Fruit fly (Drosophila melanogaster) whole organism, embryonic: ENCODE measurements around the gene blot.

Source experiments
- Atf3 ChIP-seq: fragments of 200-800 bp; sonication (Bioruptor generic); optimal IDR thresholded peaks from 3 replicates; lab custom pipeline; 2016; ENCODE audit warnings: missing biosample characterization, missing genetic modification characterization
- CG1233 ChIP-seq: fragments of 200-800 bp; sonication (Bioruptor generic); optimal IDR thresholded peaks from 4 replicates; lab custom pipeline; 2018; ENCODE audit warnings: missing biosample characterization, mild to moderate bottlenecking, missing genetic modification characterization
- CG12659 ChIP-seq: fragments of 200-800 bp; sonication (Bioruptor generic); optimal IDR thresholded peaks from 3 replicates; lab custom pipeline; 2017; ENCODE audit warnings: mild to moderate bottlenecking, missing biosample characterization, missing genetic modification reagents, missing genetic modification characterization
- CG13296 ChIP-seq: fragments of 200-800 bp; sonication (Bioruptor generic); optimal IDR thresholded peaks from 3 replicates; lab custom pipeline; 2018; ENCODE audit warnings: missing biosample characterization, mild to moderate bottlenecking, missing genetic modification characterization
- CG15073 ChIP-seq: fragments of 200-800 bp; sonication (Bioruptor generic); optimal IDR thresholded peaks from 2 replicates; lab custom pipeline; 2016; ENCODE audit warnings: missing biosample characterization, missing genetic modification characterization
- CG15269 ChIP-seq: fragments of 200-800 bp; sonication (Bioruptor generic); optimal IDR thresholded peaks from 2 replicates; lab custom pipeline; 2018; ENCODE audit warnings: missing biosample characterization, mild to moderate bottlenecking, missing genetic modification characterization, moderate library complexity
- CG1602 ChIP-seq: fragments of 200-800 bp; sonication (Bioruptor generic); optimal IDR thresholded peaks from 3 replicates; lab custom pipeline; 2016; ENCODE audit warnings: missing biosample characterization, missing genetic modification characterization
- CG16863 ChIP-seq: fragments of 200-800 bp; sonication (Bioruptor generic); optimal IDR thresholded peaks from 3 replicates; lab custom pipeline; 2016; ENCODE audit warnings: missing biosample characterization, missing genetic modification characterization
- CG17612 ChIP-seq: fragments of 200-800 bp; sonication (Bioruptor generic); IDR thresholded peaks from 2 replicates; pipeline ENCODE4 v1.3.6; 2022; ENCODE audit warnings: missing biosample characterization, missing genetic modification characterization
- CG17912 ChIP-seq: fragments of 200-800 bp; sonication (Bioruptor generic); optimal IDR thresholded peaks from 2 replicates; lab custom pipeline; 2018; ENCODE audit warnings: missing biosample characterization, mild to moderate bottlenecking, missing genetic modification characterization
- CG18764 ChIP-seq: fragments of 200-800 bp; sonication (Bioruptor generic); optimal IDR thresholded peaks from 3 replicates; lab custom pipeline; 2016; ENCODE audit warnings: missing biosample characterization, missing genetic modification characterization
- CG30403 ChIP-seq: fragments of 200-800 bp; sonication (Bioruptor generic); optimal IDR thresholded peaks from 3 replicates; lab custom pipeline; 2016; ENCODE audit warnings: missing biosample characterization, missing genetic modification characterization
- CG31224 ChIP-seq: fragments of 200-800 bp; sonication (Bioruptor generic); IDR thresholded peaks from 2 replicates; pipeline ENCODE4 v1.3.6; 2022; ENCODE audit warnings: missing biosample characterization, missing genetic modification characterization
- CG31441 ChIP-seq: fragments of 200-800 bp; sonication (Bioruptor generic); IDR thresholded peaks from 2 replicates; pipeline ENCODE4 v1.3.6; 2022; ENCODE audit warnings: missing biosample characterization, missing genetic modification characterization
- CG32532 ChIP-seq: fragments of 200-800 bp; sonication (Bioruptor generic); IDR thresholded peaks from 2 replicates; pipeline ENCODE4 v1.3.6; 2022; ENCODE audit warnings: missing biosample characterization, missing genetic modification characterization
- CG3726 ChIP-seq: fragments of 200-800 bp; sonication (Bioruptor generic); IDR thresholded peaks from 3 replicates; pipeline ENCODE4, ENCODE4 v1.3.6; 2022; ENCODE audit warnings: missing biosample characterization, missing genetic modification characterization
- CG6175 ChIP-seq: fragments of 200-800 bp; sonication (Bioruptor generic); IDR thresholded peaks from 3 replicates; pipeline ENCODE4 v1.3.6; 2022; ENCODE audit warnings: missing biosample characterization, missing genetic modification characterization
- CG7963 ChIP-seq: fragments of 200-800 bp; sonication (Bioruptor generic); IDR thresholded peaks from 3 replicates; pipeline ENCODE4 v1.3.6; 2022; ENCODE audit warnings: missing biosample characterization, missing genetic modification characterization; ENCODE audit not compliant: partially characterized antibody
- CG7987 ChIP-seq: fragments of 200-800 bp; sonication (Bioruptor generic); optimal IDR thresholded peaks from 2 replicates; lab custom pipeline; 2018; ENCODE audit warnings: missing biosample characterization, mild to moderate bottlenecking, missing genetic modification characterization, moderate library complexity
- CHES-1-like ChIP-seq: fragments of 200-800 bp; sonication (Bioruptor generic); optimal IDR thresholded peaks from 2 replicates; lab custom pipeline; 2016; ENCODE audit warnings: missing biosample characterization, missing genetic modification characterization
- CTCF ChIP-seq: fragments of 200-800 bp; sonication (Bioruptor generic); optimal IDR thresholded peaks from 2 replicates; lab custom pipeline; 2017; ENCODE audit warnings: missing biosample characterization, mild to moderate bottlenecking, missing genetic modification characterization, moderate library complexity
- CrebB ChIP-seq: fragments of 200-800 bp; sonication (Bioruptor generic); optimal IDR thresholded peaks from 3 replicates; lab custom pipeline; 2018; ENCODE audit warnings: missing biosample characterization, mild to moderate bottlenecking, missing genetic modification characterization
- D19B ChIP-seq: fragments of 200-800 bp; sonication (Bioruptor generic); optimal IDR thresholded peaks from 2 replicates; lab custom pipeline; 2017; ENCODE audit warnings: missing biosample characterization, mild to moderate bottlenecking, missing genetic modification characterization
- Dip3 ChIP-seq: fragments of 200-800 bp; sonication (Bioruptor generic); optimal IDR thresholded peaks from 3 replicates; lab custom pipeline; 2016; ENCODE audit warnings: missing biosample characterization, missing genetic modification characterization
- E2f1 ChIP-seq: fragments of 200-800 bp; sonication (Bioruptor generic); IDR thresholded peaks from 2 replicates; pipeline ENCODE4 v1.3.6; 2022; ENCODE audit warnings: missing biosample characterization, missing genetic modification characterization
- E2f2 ChIP-seq: fragments of 200-800 bp; sonication (Bioruptor generic); IDR thresholded peaks from 2 replicates; pipeline ENCODE4 v1.3.6; 2022; ENCODE audit warnings: missing biosample characterization, missing genetic modification characterization
- Ets65A ChIP-seq: fragments of 200-800 bp; sonication (Bioruptor generic); peaks from one replicate; lab custom pipeline; 2016; ENCODE audit warnings: missing biosample characterization, missing genetic modification characterization
- H15 ChIP-seq: fragments of 200-800 bp; sonication (Bioruptor generic); IDR thresholded peaks from 3 replicates; pipeline ENCODE4 v1.3.6; 2022; ENCODE audit warnings: missing biosample characterization, missing genetic modification characterization
- HLH3B ChIP-seq: fragments of 200-800 bp; sonication (Bioruptor generic); IDR thresholded peaks from 2 replicates; pipeline ENCODE4 v1.3.6; 2022; ENCODE audit warnings: missing biosample characterization, missing genetic modification characterization
- Meics ChIP-seq: fragments of 200-800 bp; sonication (Bioruptor generic); optimal IDR thresholded peaks from 2 replicates; lab custom pipeline; 2017; ENCODE audit warnings: missing biosample characterization, mild to moderate bottlenecking, missing genetic modification characterization
- Mrtf ChIP-seq: fragments of 200-800 bp; sonication (Bioruptor generic); IDR thresholded peaks from 3 replicates; pipeline ENCODE4 v1.3.6; 2022; ENCODE audit warnings: missing biosample characterization, missing genetic modification characterization
- NFAT ChIP-seq: fragments of 200-800 bp; sonication (Bioruptor generic); IDR thresholded peaks from 2 replicates; pipeline ENCODE4 v1.3.6; 2022; ENCODE audit warnings: missing biosample characterization, missing genetic modification characterization
- Ptx1 ChIP-seq: fragments of 200-800 bp; sonication (Bioruptor generic); IDR thresholded peaks from 2 replicates; pipeline ENCODE4 v1.3.6; 2022; ENCODE audit warnings: missing biosample characterization, missing genetic modification characterization
- Sox102F ChIP-seq: fragments of 200-800 bp; sonication (Bioruptor generic); optimal IDR thresholded peaks from 2 replicates; lab custom pipeline; 2018; ENCODE audit warnings: missing biosample characterization, mild to moderate bottlenecking, missing genetic modification characterization, moderate library complexity
- ac ChIP-seq: fragments of 200-800 bp; sonication (Bioruptor generic); optimal IDR thresholded peaks from 3 replicates; lab custom pipeline; 2017; ENCODE audit warnings: missing biosample characterization, mild to moderate bottlenecking, missing genetic modification characterization
- amos ChIP-seq: fragments of 200-800 bp; sonication (Bioruptor generic); IDR thresholded peaks from 2 replicates; pipeline ENCODE4 v1.3.6; 2022; ENCODE audit warnings: missing biosample characterization, missing genetic modification characterization; ENCODE audit not compliant: partially characterized antibody
- ash1 ChIP-seq: fragments of 200-800 bp; sonication (Bioruptor generic); optimal IDR thresholded peaks from 2 replicates; lab custom pipeline; 2018; ENCODE audit warnings: missing biosample characterization, mild to moderate bottlenecking, missing genetic modification characterization
- br ChIP-seq: fragments of >200 bp; optimal IDR thresholded peaks from 2 replicates; lab custom pipeline; 2017
- eve ChIP-seq, 2 experiments: fragments of >200 bp; optimal IDR thresholded peaks; 2 replicates each; lab custom pipeline; 2017; ENCODE audit warnings: missing biosample characterization in 2 of 2, missing genetic modification characterization in 2 of 2
- insv ChIP-seq, 2 experiments: fragments of 200-800 bp; sonication (Bioruptor generic); optimal IDR thresholded peaks; 3 replicates each; lab custom pipeline; 2016 to 2018; ENCODE audit warnings: missing biosample characterization in 2 of 2, missing genetic modification characterization in 2 of 2
- kay ChIP-seq: fragments of 200-800 bp; sonication (Bioruptor generic); optimal IDR thresholded peaks from 2 replicates; lab custom pipeline; 2016; ENCODE audit warnings: missing biosample characterization, missing genetic modification characterization
- knrl ChIP-seq: fragments of 200-800 bp; sonication (Bioruptor generic); IDR thresholded peaks from 3 replicates; pipeline ENCODE4 v1.3.6; 2022; ENCODE audit warnings: missing biosample characterization, missing genetic modification characterization; ENCODE audit not compliant: partially characterized antibody
- lab ChIP-seq: fragments of 200-800 bp; sonication (Bioruptor generic); optimal IDR thresholded peaks from 3 replicates; lab custom pipeline; 2017; ENCODE audit warnings: missing biosample characterization, missing genetic modification characterization, mild to moderate bottlenecking, moderate library complexity, missing genetic modification reagents
- org-1 ChIP-seq: fragments of 200-800 bp; sonication (Bioruptor generic); optimal IDR thresholded peaks from 2 replicates; lab custom pipeline; 2017; ENCODE audit warnings: missing biosample characterization, missing genetic modification characterization
- pnt ChIP-seq: fragments of 200-800 bp; sonication (Bioruptor generic); optimal IDR thresholded peaks from 3 replicates; lab custom pipeline; 2016; ENCODE audit warnings: missing biosample characterization, missing genetic modification characterization
- sc ChIP-seq, 3 experiments: fragments of >200 bp in 2 of 3; fragments of 200-800 bp in 1 of 3; sonication (Bioruptor generic) in 1 of 3; optimal IDR thresholded peaks; 2 replicates in 2 of 3; 3 replicates in 1 of 3; lab custom pipeline; 2017; ENCODE audit warnings: mild to moderate bottlenecking in 1 of 3, missing biosample characterization in 1 of 3, missing genetic modification characterization in 1 of 3, missing genetic modification reagents in 1 of 3
- seq ChIP-seq: fragments of 200-800 bp; sonication (Bioruptor generic); IDR thresholded peaks from 2 replicates; pipeline ENCODE4 v1.3.6; 2022; ENCODE audit warnings: missing biosample characterization, missing genetic modification characterization
- so ChIP-seq: fragments of 200-800 bp; sonication (Bioruptor generic); IDR thresholded peaks from 3 replicates; pipeline ENCODE4 v1.3.6; 2022; ENCODE audit warnings: missing biosample characterization, missing genetic modification characterization
- tgo ChIP-seq: fragments of 200-800 bp; sonication (Bioruptor generic); IDR thresholded peaks from 3 replicates; pipeline ENCODE4 v1.3.6; 2022; ENCODE audit warnings: missing biosample characterization, missing genetic modification characterization
- vfl ChIP-seq: fragments of 200-800 bp; sonication (Bioruptor generic); optimal IDR thresholded peaks from 2 replicates; lab custom pipeline; 2016; ENCODE audit warnings: missing biosample characterization, missing genetic modification characterization
- vnd ChIP-seq: fragments of 200-800 bp; sonication (Bioruptor generic); IDR thresholded peaks from 3 replicates; pipeline ENCODE4 v1.3.6; 2022; ENCODE audit warnings: missing biosample characterization, missing genetic modification characterization; ENCODE audit not compliant: partially characterized antibody
- z ChIP-seq: fragments of 200-800 bp; sonication (Bioruptor generic); IDR thresholded peaks from 3 replicates; pipeline ENCODE4 v1.3.6; 2022; ENCODE audit warnings: missing biosample characterization, missing genetic modification characterization

blot gene

DNA sequence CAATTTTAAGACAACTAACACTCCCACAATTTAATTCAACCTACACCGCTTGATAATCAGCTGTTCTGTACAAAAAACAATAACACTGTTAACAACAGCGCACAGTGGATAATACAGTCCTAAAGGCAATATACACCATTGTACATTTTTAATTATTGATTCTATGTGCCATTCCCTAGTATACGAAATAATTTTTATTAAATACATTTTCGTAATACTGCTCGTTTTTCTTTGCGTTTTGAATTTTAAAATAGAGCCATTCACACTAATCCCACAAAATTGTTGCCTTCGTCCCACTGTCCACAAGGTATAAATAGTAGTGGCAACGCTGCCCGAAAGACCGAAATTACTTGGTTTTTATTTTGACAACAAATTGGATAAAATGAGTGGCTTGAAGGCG is 12.2 kb upstream of the blot start, which contains the start of the genes Coq4 and CG32176 (continued):
- TF ChIP-seq z (GFP tag; lab: Robert Waterston, UW) (peak; percentile 70; the same call in 2 of the 3 replicates), Ets65A (peak; percentile 100), CG7963 (GFP tag; lab: Robert Waterston, UW) (peak; percentile 80), vnd (GFP tag; lab: Robert Waterston, UW) (peak; percentile 63; the same call in 2 of the 3 replicates), amos (GFP tag; lab: Robert Waterston, UW) (peak; percentile 49; the same call in 1 of the 2 replicates), D19B (GFP tag; lab: Kevin White, UChicago) (peak; percentile 91), CG13296 (GFP tag; lab: Kevin White, UChicago) (peak; percentile 95), ac (GFP tag; lab: Kevin White, UChicago) (peak; percentile 88), CG1233 (GFP tag; lab: Kevin White, UChicago) (peak; percentile 97), Dip3 (GFP tag; lab: Kevin White, UChicago) (peak; percentile 98), Sox102F (GFP tag; lab: Kevin White, UChicago) (peak; percentile 99), CG32532 (GFP tag; lab: Robert Waterston, UW) (peak; percentile 99), org-1 (GFP tag; lab: Kevin White, UChicago) (peak; percentile 93), CG15269 (peak; percentile 98), CG18764 (GFP tag; lab: Kevin White, UChicago) (peak; percentile 98), CG31441 (GFP tag; lab: Robert Waterston, UW) (peak; percentile 95), so (GFP tag; lab: Robert Waterston, UW) (peak; percentile 97), pnt (GFP tag; lab: Kevin White, UChicago) (peak; percentile 98), Atf3 (peak; percentile 98), sc (optimal IDR thresholded peaks at IDR 0.05; lab: Kevin White, UChicago) (no peak), sc (GFP tag; optimal IDR thresholded peaks at IDR 0.05; lab: Kevin White, UChicago) (peak; percentile 95), NFAT (GFP tag; lab: Robert Waterston, UW) (peak; percentile 98), CG17612 (GFP tag; lab: Robert Waterston, UW) (peak; percentile 94), ash1 (GFP tag; lab: Kevin White, UChicago) (peak; percentile 91), CG7987 (GFP tag; lab: Kevin White, UChicago) (peak; percentile 95), knrl (GFP tag; lab: Robert Waterston, UW) (peak; percentile 71), CG17912 (peak; percentile 90), Ptx1 (GFP tag; lab: Robert Waterston, UW) (peak; percentile 99), tgo (GFP tag; lab: Robert Waterston, UW) (peak; percentile 98), seq (GFP tag; lab: Robert Waterston, UW) (peak; percentile 97), E2f1 (GFP tag; lab: Robert Waterston, UW) (peak; percentile 98), CHES-1-like (GFP tag; lab: Kevin White, UChicago) (peak; percentile 98), CG1602 (GFP tag; lab: Kevin White, UChicago) (peak; percentile 98), CG3726 (GFP tag; lab: Robert Waterston, UW) (peak; percentile 98), eve (GFP tag; optimal IDR thresholded peaks at IDR 0.05; lab: Kevin White, UChicago) (peak; percentile 30 to 97), CG12659 (GFP tag; lab: Kevin White, UChicago) (peak; percentile 98), vfl (GFP tag; lab: Kevin White, UChicago) (peak; percentile 99), CTCF (peak; percentile 61), HLH3B (peak; percentile 97), lab (GFP tag; lab: Kevin White, UChicago) (peak; percentile 98), CG16863 (GFP tag; lab: Kevin White, UChicago) (peak; percentile 98), H15 (GFP tag; lab: Robert Waterston, UW) (peak; percentile 98), insv (GFP tag; optimal IDR thresholded peaks at IDR 0.05; lab: Kevin White, UChicago) (peak in 1 of 2 experiments; percentile 74), br (lab: Kevin White, UChicago) (no peak), CG6175 (peak; percentile 96), CrebB (tag; lab: Kevin White, UChicago) (peak; percentile 97), E2f2 (GFP tag; lab: Robert Waterston, UW) (peak; percentile 81), Meics (GFP tag; lab: Kevin White, UChicago) (peak; percentile 97), Mrtf (peak; percentile 98), kay (GFP tag; lab: Kevin White, UChicago) (peak; percentile 96), CG30403 (GFP tag; lab: Kevin White, UChicago) (peak; percentile 99), CG31224 (GFP tag; lab: Robert Waterston, UW) (peak; percentile 95), CG15073 (GFP tag; lab: Kevin White, UChicago) (peak; percentile 89)
